Worm (Caenorhabditis elegans): ENCODE measurements around the gene sri-48.

DNA sequence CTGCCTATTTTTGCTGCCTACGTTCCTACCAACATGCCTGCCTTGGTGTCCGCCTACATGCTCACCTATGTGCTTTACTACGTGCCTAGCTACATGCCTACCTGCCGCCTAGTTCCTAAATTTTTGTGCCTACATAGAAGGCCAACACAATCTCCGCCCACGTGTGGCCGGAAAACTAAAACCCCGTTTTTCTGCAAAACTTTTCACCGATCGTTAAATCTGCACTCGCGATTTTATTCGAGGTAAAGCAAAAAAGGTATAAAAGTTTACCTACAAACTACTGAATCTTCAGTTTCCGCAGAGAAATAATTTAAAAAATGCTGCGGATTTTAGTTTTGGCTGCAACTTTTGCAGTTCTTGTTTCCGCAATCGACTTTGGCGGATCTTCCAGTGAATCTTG, 48.3 kb upstream of the sri-48 start, which contains the start of gene clec-124:
- TF ChIP-seq zag-1 (tag; optimal IDR thresholded peaks at IDR 0.05) = no peak
- TF ChIP-seq ceh-82 (tag; optimal IDR thresholded peaks at IDR 0.05) = no peak
- no peak for TF ChIP-seq ztf-4 (tag; optimal IDR thresholded peaks at IDR 0.05)
- TF ChIP-seq ceh-16 (tag; optimal IDR thresholded peaks at IDR 0.05) = no peak
- no peak for TF ChIP-seq R02D3.7 (tag; optimal IDR thresholded peaks at IDR 0.05)
- TF ChIP-seq nhr-25 (tag; optimal IDR thresholded peaks at IDR 0.05) = no peak
- no peak for TF ChIP-seq egl-27 (tag; optimal IDR thresholded peaks at IDR 0.05)
- no peak for TF ChIP-seq nhr-77 (tag; optimal IDR thresholded peaks at IDR 0.05)
- no peak for TF ChIP-seq ztf-1 (GFP tag; conservative IDR thresholded peaks at IDR 0.05)
